Worm (Caenorhabditis elegans) whole organism, L2 larva: ENCODE measurements around the gene hsp-110.

Experiments
- C34F6.9 ChIP-seq: fragments of 150-350 bp; optimal IDR thresholded peaks from 2 replicates; lab custom pipeline; 2014; ENCODE audit warnings: missing biosample characterization, missing genetic modification characterization
- Y55F3AM.14 ChIP-seq: fragments of 200-800 bp; sonication (Bioruptor generic); optimal IDR thresholded peaks from 2 replicates; lab custom pipeline; 2018; ENCODE audit warnings: mild to moderate bottlenecking, missing genetic modification characterization, missing compliant biosample characterization
- alr-1 ChIP-seq: fragments of 150-350 bp; optimal IDR thresholded peaks from 2 replicates; lab custom pipeline; 2014; ENCODE audit warnings: missing biosample characterization, missing genetic modification characterization
- ama-1 ChIP-seq: fragments of 150-350 bp; optimal IDR thresholded peaks from 2 replicates; lab custom pipeline; 2018; ENCODE audit warnings: inconsistent platforms
- blmp-1 ChIP-seq: sonication (generic microtip); optimal IDR thresholded peaks from 2 replicates; lab custom pipeline; 2017; ENCODE audit warnings: missing genetic modification characterization, mild to moderate bottlenecking, missing compliant biosample characterization, antibody characterized with exemption, moderate library complexity; ENCODE audit not compliant: insufficient read depth
- ceh-16 ChIP-seq: fragments of 150-350 bp; optimal IDR thresholded peaks from 2 replicates; lab custom pipeline; 2014; ENCODE audit warnings: missing biosample characterization, missing genetic modification characterization
- ceh-82 ChIP-seq: fragments of 150-350 bp; optimal IDR thresholded peaks from 2 replicates; lab custom pipeline; 2014; ENCODE audit warnings: missing biosample characterization, missing genetic modification characterization
- crh-2 ChIP-seq: sonication (generic microtip); optimal IDR thresholded peaks from 2 replicates; lab custom pipeline; 2017; ENCODE audit warnings: missing biosample characterization, missing genetic modification characterization
- dmd-4 ChIP-seq: sonication (generic microtip); optimal IDR thresholded peaks from 2 replicates; lab custom pipeline; 2017; ENCODE audit warnings: missing biosample characterization, missing genetic modification characterization
- egl-27 ChIP-seq: sonication (generic microtip); optimal IDR thresholded peaks from 3 replicates; lab custom pipeline; 2017; ENCODE audit warnings: missing biosample characterization, missing genetic modification reagents, missing genetic modification characterization
- elt-1 ChIP-seq: fragments of 150-350 bp; optimal IDR thresholded peaks from 2 replicates; lab custom pipeline; 2014; ENCODE audit warnings: missing biosample characterization, missing genetic modification characterization
- lin-11 ChIP-seq: fragments of 150-350 bp; sonication (generic microtip); optimal IDR thresholded peaks from 2 replicates; lab custom pipeline; 2014; ENCODE audit warnings: missing biosample characterization, missing genetic modification characterization, inconsistent platforms, mixed read lengths
- lin-13 ChIP-seq: fragments of 150-350 bp; optimal IDR thresholded peaks from 2 replicates; lab custom pipeline; 2014; ENCODE audit warnings: missing biosample characterization, missing genetic modification reagents, missing genetic modification characterization
- lin-39 ChIP-seq: fragments of 150-350 bp; optimal IDR thresholded peaks from 2 replicates; lab custom pipeline; 2014; ENCODE audit warnings: missing biosample characterization, missing genetic modification reagents, missing genetic modification characterization
- lsy-2 ChIP-seq, 2 experiments: fragments of 150-350 bp in 1 of 2; sonication (generic microtip) in 1 of 2; optimal IDR thresholded peaks; 2 replicates each; lab custom pipeline; 2014 to 2017; ENCODE audit warnings: missing biosample characterization in 2 of 2, missing genetic modification characterization in 2 of 2
- mab-5 ChIP-seq: fragments of 150-350 bp; optimal IDR thresholded peaks from 2 replicates; lab custom pipeline; 2014; ENCODE audit warnings: missing biosample characterization, missing genetic modification characterization
- mbf-1 ChIP-seq: sonication (generic microtip); optimal IDR thresholded peaks from 2 replicates; lab custom pipeline; 2017; ENCODE audit warnings: missing biosample characterization, missing genetic modification characterization
- mdl-1 ChIP-seq, 2 experiments: fragments of 150-350 bp in 1 of 2; sonication (generic microtip) in 1 of 2; optimal IDR thresholded peaks; 2 replicates each; lab custom pipeline; 2017; ENCODE audit warnings: missing biosample characterization in 2 of 2, missing genetic modification characterization in 2 of 2
- nhr-10 ChIP-seq: sonication (generic microtip); optimal IDR thresholded peaks from 2 replicates; lab custom pipeline; 2017; ENCODE audit warnings: missing biosample characterization, missing genetic modification characterization
- nhr-11 ChIP-seq: fragments of 150-350 bp; optimal IDR thresholded peaks from 2 replicates; lab custom pipeline; 2014; ENCODE audit warnings: missing biosample characterization, missing genetic modification characterization
- nhr-12 ChIP-seq: fragments of 150-350 bp; optimal IDR thresholded peaks from 2 replicates; lab custom pipeline; 2014; ENCODE audit warnings: missing biosample characterization, missing genetic modification characterization
- nhr-129 ChIP-seq: fragments of 150-350 bp; optimal IDR thresholded peaks from 2 replicates; lab custom pipeline; 2014; ENCODE audit warnings: missing biosample characterization, missing genetic modification characterization
- nhr-23 ChIP-seq: fragments of 150-350 bp; optimal IDR thresholded peaks from 2 replicates; lab custom pipeline; 2014; ENCODE audit warnings: missing biosample characterization, missing genetic modification reagents, missing genetic modification characterization
- nhr-237 ChIP-seq: fragments of 150-350 bp; optimal IDR thresholded peaks from 2 replicates; lab custom pipeline; 2014; ENCODE audit warnings: missing biosample characterization, missing genetic modification characterization
- nhr-25 ChIP-seq: fragments of 150-350 bp; sonication (generic microtip); optimal IDR thresholded peaks from 3 replicates; lab custom pipeline; 2014; ENCODE audit warnings: missing biosample characterization, missing genetic modification characterization
- nhr-6 ChIP-seq: fragments of 150-350 bp; optimal IDR thresholded peaks from 2 replicates; lab custom pipeline; 2014; ENCODE audit warnings: missing biosample characterization, missing genetic modification characterization
- nhr-77 ChIP-seq: fragments of 150-350 bp; optimal IDR thresholded peaks from 2 replicates; lab custom pipeline; 2014; ENCODE audit warnings: missing biosample characterization, missing genetic modification characterization
- peb-1 ChIP-seq: fragments of 150-350 bp; optimal IDR thresholded peaks from 2 replicates; lab custom pipeline; 2014; ENCODE audit warnings: missing biosample characterization, missing genetic modification characterization
- sem-4 ChIP-seq: fragments of 150-350 bp; optimal IDR thresholded peaks from 2 replicates; lab custom pipeline; 2014; ENCODE audit warnings: missing biosample characterization, missing genetic modification reagents, missing genetic modification characterization
- skn-1 ChIP-seq: sonication (generic microtip); optimal IDR thresholded peaks from 2 replicates; lab custom pipeline; 2017; ENCODE audit warnings: missing biosample characterization, missing genetic modification characterization
- sma-9 ChIP-seq, 2 experiments: fragments of 150-350 bp in 1 of 2; sonication (generic microtip) in 1 of 2; optimal IDR thresholded peaks; 2 replicates each; lab custom pipeline; 2014 to 2016; ENCODE audit warnings: missing genetic modification characterization in 2 of 2, mild to moderate bottlenecking in 1 of 2, missing biosample characterization in 1 of 2, missing compliant biosample characterization in 1 of 2, missing genetic modification reagents in 1 of 2, moderate library complexity in 1 of 2
- unc-39 ChIP-seq: fragments of 150-350 bp; optimal IDR thresholded peaks from 2 replicates; lab custom pipeline; 2014; ENCODE audit warnings: missing biosample characterization, missing genetic modification characterization
- unc-55 ChIP-seq: fragments of 150-350 bp; sonication (generic microtip); optimal IDR thresholded peaks from 3 replicates; lab custom pipeline; 2014; ENCODE audit warnings: missing biosample characterization, missing genetic modification reagents, missing genetic modification characterization
- unc-62 ChIP-seq: fragments of 150-350 bp; optimal IDR thresholded peaks from 2 replicates; lab custom pipeline; 2014; ENCODE audit warnings: missing biosample characterization, missing genetic modification reagents, missing genetic modification characterization
- zag-1 ChIP-seq: fragments of 150-350 bp; optimal IDR thresholded peaks from 2 replicates; lab custom pipeline; 2014; ENCODE audit warnings: missing biosample characterization, missing genetic modification characterization
- ztf-11 ChIP-seq: sonication (generic microtip); optimal IDR thresholded peaks from 2 replicates; lab custom pipeline; 2017; ENCODE audit warnings: missing biosample characterization, missing genetic modification characterization
- ztf-4 ChIP-seq: fragments of 150-350 bp; optimal IDR thresholded peaks from 2 replicates; lab custom pipeline; 2014; ENCODE audit warnings: missing biosample characterization, missing genetic modification characterization

The hsp-110 gene

ce11 chrIII:8432143-8432542 is 14.6 kb downstream of the hsp-110 start, which contains the start of gene ZK1236.5 (continued):
- TF ChIP-seq unc-39 (tag; lab: Kevin White, UChicago): no peak
- no peak for TF ChIP-seq lin-11 (tag; lab: Kevin White, UChicago)
- TF ChIP-seq zag-1: no peak
- TF ChIP-seq blmp-1 (tag; lab: Kevin White, UChicago): no peak
- peak; percentile 12 for TF ChIP-seq crh-2
- TF ChIP-seq nhr-12: no peak
- TF ChIP-seq skn-1 (tag; lab: Kevin White, UChicago): no peak
- no peak for TF ChIP-seq elt-1
- TF ChIP-seq nhr-77 (tag; lab: Kevin White, UChicago): no peak
- TF ChIP-seq alr-1: no peak
- TF ChIP-seq nhr-23 (tag; lab: Kevin White, UChicago): no peak
- TF ChIP-seq nhr-25: peak; percentile 9
- TF ChIP-seq nhr-6 (tag; lab: Kevin White, UChicago): no peak
- no peak for TF ChIP-seq mab-5
- peak; percentile 3 to 72 for TF ChIP-seq lsy-2 (tag; optimal IDR thresholded peaks at IDR 0.05; lab: Kevin White, UChicago)
- TF ChIP-seq lin-39 (tag; lab: Kevin White, UChicago): no peak
- TF ChIP-seq sem-4 (tag; lab: Kevin White, UChicago): no peak
- TF ChIP-seq C34F6.9 (tag; lab: Kevin White, UChicago): peak; percentile 58
- TF ChIP-seq peb-1 (tag; lab: Kevin White, UChicago): no peak
- TF ChIP-seq nhr-237 (tag; lab: Kevin White, UChicago): no peak
- no peak for TF ChIP-seq mdl-1 (tag; optimal IDR thresholded peaks at IDR 0.05; lab: Kevin White, UChicago)
- TF ChIP-seq egl-27 (tag; lab: Kevin White, UChicago): no peak
- TF ChIP-seq nhr-10 (tag; lab: Kevin White, UChicago): no peak
- TF ChIP-seq unc-62 (GFP tag; lab: Kevin White, UChicago): no peak

- no peak for TF ChIP-seq ceh-16 (tag; lab: Kevin White, UChicago)
- TF ChIP-seq nhr-11 (tag; lab: Kevin White, UChicago): no peak
- no peak for TF ChIP-seq ztf-4 (tag; lab: Kevin White, UChicago)
- no peak for TF ChIP-seq ceh-82 (tag; lab: Kevin White, UChicago)
- no peak for TF ChIP-seq mbf-1 (tag; lab: Kevin White, UChicago)
- TF ChIP-seq nhr-25: no peak
- TF ChIP-seq peb-1 (tag; lab: Kevin White, UChicago): no peak
- TF ChIP-seq egl-27 (tag; lab: Kevin White, UChicago): no peak
- no peak for TF ChIP-seq lin-13
- TF ChIP-seq sem-4 (tag; lab: Kevin White, UChicago): no peak
- TF ChIP-seq mab-5: no peak
- no peak for TF ChIP-seq nhr-12
- TF ChIP-seq nhr-10 (tag; lab: Kevin White, UChicago): no peak
- no peak for TF ChIP-seq nhr-237 (tag; lab: Kevin White, UChicago)
- no peak for TF ChIP-seq unc-55 (GFP tag; lab: Kevin White, UChicago)
- TF ChIP-seq nhr-129: no peak
- TF ChIP-seq Y55F3AM.14 (GFP tag; lab: Kevin White, UChicago): no peak
- TF ChIP-seq, all 48 proteins: peak for 0
Observed at ce11 chrIII:8429497-8429896, 17.2 kb downstream of the hsp-110 start.

- TF ChIP-seq alr-1: no peak
- peak; percentile 30 for TF ChIP-seq unc-55 (GFP tag; lab: Kevin White, UChicago)
- peak in 1 of 2 experiments; percentile 18 for TF ChIP-seq lsy-2 (tag; optimal IDR thresholded peaks at IDR 0.05; lab: Kevin White, UChicago)
Observed at ce11 chrIII:8429035-8429434, 17.7 kb downstream of the hsp-110 start, which contains the start of gene ZK1236.1. TSS of gene ZK1236.1 (plus strand) at chrIII:8429297.

ce11 chrIII:8426271-8426670 is 20.4 kb downstream of the hsp-110 start, which contains the start of gene cec-1:
TSS of gene cec-1 (plus strand) at chrIII:8426333.
- TF ChIP-seq nhr-12 (no peak), nhr-23 (tag; lab: Kevin White, UChicago) (no peak), ama-1 (lab: Kevin White, UChicago) (no peak), nhr-77 (tag; lab: Kevin White, UChicago) (no peak), peb-1 (tag; lab: Kevin White, UChicago) (no peak), C34F6.9 (tag; lab: Kevin White, UChicago) (peak; percentile 14), nhr-6 (tag; lab: Kevin White, UChicago) (peak; percentile 7), dmd-4 (tag; lab: Kevin White, UChicago) (no peak), crh-2 (peak; percentile 14), sma-9 (GFP tag; optimal IDR thresholded peaks at IDR 0.05; lab: Kevin White, UChicago) (no peak), sma-9 (tag; optimal IDR thresholded peaks at IDR 0.05; lab: Kevin White, UChicago) (no peak), blmp-1 (tag; lab: Kevin White, UChicago) (peak; percentile 66), lsy-2 (tag; optimal IDR thresholded peaks at IDR 0.05; lab: Kevin White, UChicago) (peak in 1 of 2 experiments; percentile 55), ztf-11 (tag; lab: Kevin White, UChicago) (no peak), nhr-11 (tag; lab: Kevin White, UChicago) (no peak), mdl-1 (tag; optimal IDR thresholded peaks at IDR 0.05; lab: Kevin White, UChicago) (no peak), unc-55 (GFP tag; lab: Kevin White, UChicago) (peak; percentile 32), ceh-16 (tag; lab: Kevin White, UChicago) (no peak)
